Fruit fly (Drosophila melanogaster): ENCODE results near the gene CG9004.

DNA sequence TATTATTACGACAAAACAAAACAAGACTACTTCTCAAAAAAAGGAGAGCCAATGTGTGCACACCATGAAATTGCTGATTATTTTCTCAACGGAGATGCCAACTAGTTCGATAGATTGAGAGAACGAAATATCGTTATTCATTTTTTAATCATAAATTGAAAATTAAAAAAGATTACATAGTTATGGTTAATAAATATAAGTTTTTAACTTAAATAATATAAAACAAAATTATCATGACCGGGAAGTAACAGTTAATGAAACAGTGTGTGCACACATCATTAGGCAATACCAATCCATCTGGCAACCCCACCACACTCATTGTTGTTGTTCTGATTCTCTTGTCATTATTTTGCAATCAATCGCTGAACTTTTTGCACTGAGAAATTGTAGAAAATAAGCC is 1.6 kb upstream of the CG9004 start, which contains the start of the genes CG1317 and CG8993:
- TF ChIP-seq Clk (GFP tag; optimal IDR thresholded peaks at IDR 0.05) (no peak), cnc (optimal IDR thresholded peaks at IDR 0.05) (no peak), bab1 (GFP tag; optimal IDR thresholded peaks at IDR 0.05) (peak; percentile 84), cic (GFP tag; optimal IDR thresholded peaks at IDR 0.05) (no peak), Mnt (GFP tag; optimal IDR thresholded peaks at IDR 0.05) (peak; percentile 38), pad (GFP tag; optimal IDR thresholded peaks at IDR 0.05) (peak; percentile 22), Crg-1 (GFP tag; optimal IDR thresholded peaks at IDR 0.05) (no peak), CG14711 (tag; optimal IDR thresholded peaks at IDR 0.05) (peak; percentile 52), kay (GFP tag; ENCODE audit: borderline replicate concordance) (peak; percentile 55), CG33017 (tag; optimal IDR thresholded peaks at IDR 0.05) (no peak), Hr96 (GFP tag; optimal IDR thresholded peaks at IDR 0.05) (no peak), ovo (GFP tag; optimal IDR thresholded peaks at IDR 0.05) (peak; percentile 62), CG7045 (GFP tag; optimal IDR thresholded peaks at IDR 0.05) (peak; percentile 44)
